Fruit fly (Drosophila melanogaster) whole organism, wandering third instar larva: Measurements from ENCODE around the gene P5CDh2.

ENCODE experiments used
- Abd-B ChIP-seq: fragments of >200 bp; optimal IDR thresholded peaks from 2 replicates; lab custom pipeline; 2017; ENCODE audit warnings: missing biosample characterization, missing genetic modification characterization
- CG32264 ChIP-seq: fragments of 200-800 bp; sonication (Bioruptor generic); optimal IDR thresholded peaks from 2 replicates; lab custom pipeline; 2016; ENCODE audit warnings: missing biosample characterization, missing genetic modification characterization
- CG9705 ChIP-seq: fragments of 200-800 bp; sonication (Bioruptor generic); optimal IDR thresholded peaks from 2 replicates; lab custom pipeline; 2018; ENCODE audit warnings: missing biosample characterization, mild to moderate bottlenecking, missing genetic modification characterization
- Dfd ChIP-seq: fragments of >200 bp; optimal IDR thresholded peaks from 2 replicates; lab custom pipeline; 2017; ENCODE audit warnings: missing biosample characterization, missing genetic modification characterization
- Dif ChIP-seq: fragments of 200-275, 200-300 bp; sonication (Bioruptor generic); optimal IDR thresholded peaks from 2 replicates; lab custom pipeline; 2018; ENCODE audit warnings: missing biosample characterization, missing genetic modification characterization; ENCODE audit not compliant: partially characterized antibody
- HLH106 ChIP-seq: fragments of 200-800 bp; optimal IDR thresholded peaks from 3 replicates; lab custom pipeline; 2019; ENCODE audit warnings: missing biosample characterization, mild to moderate bottlenecking, missing genetic modification characterization, moderate library complexity
- Hnf4 ChIP-seq: fragments of 200-800 bp; sonication (Bioruptor generic); optimal IDR thresholded peaks from 2 replicates; lab custom pipeline; 2016; ENCODE audit warnings: missing biosample characterization, mild to moderate bottlenecking, missing genetic modification characterization
- Hr78 ChIP-seq: fragments of >200 bp; optimal IDR thresholded peaks from 2 replicates; lab custom pipeline; 2017; ENCODE audit warnings: missing biosample characterization, missing genetic modification characterization
- Hr83 ChIP-seq: fragments of 200-300 bp; sonication (Bioruptor generic); optimal IDR thresholded peaks from 2 replicates; lab custom pipeline; 2016; ENCODE audit warnings: missing biosample characterization, mild to moderate bottlenecking, missing genetic modification characterization, moderate library complexity; ENCODE audit not compliant: poor library complexity, severe bottlenecking
- Jra ChIP-seq: sonication (Bioruptor generic); optimal IDR thresholded peaks from 2 replicates; lab custom pipeline; 2016; ENCODE audit warnings: missing biosample characterization, missing genetic modification characterization
- Mio ChIP-seq: sonication (Bioruptor generic); optimal IDR thresholded peaks from 2 replicates; lab custom pipeline; 2016; ENCODE audit warnings: missing biosample characterization, missing genetic modification characterization
- Myc ChIP-seq: fragments of >200 bp; optimal IDR thresholded peaks from 2 replicates; lab custom pipeline; 2017
- N ChIP-seq: fragments of >200 bp; optimal IDR thresholded peaks from 2 replicates; lab custom pipeline; 2018; ENCODE audit warnings: missing biosample characterization, missing external identifiers, missing genetic modification characterization
- OdsH ChIP-seq: fragments of 200-800 bp; sonication (Bioruptor generic); optimal IDR thresholded peaks from 2 replicates; lab custom pipeline; 2016; ENCODE audit warnings: missing biosample characterization, mild to moderate bottlenecking, missing genetic modification characterization
- Rel ChIP-seq, 2 experiments: fragments of 200-800 bp; sonication (Bioruptor generic) in 1 of 2; optimal IDR thresholded peaks; 2 replicates in 1 of 2; 3 replicates in 1 of 2; lab custom pipeline; 2016 to 2019; ENCODE audit warnings: mild to moderate bottlenecking in 2 of 2, missing biosample characterization in 2 of 2, missing genetic modification characterization in 2 of 2, moderate library complexity in 1 of 2
- Sp1 ChIP-seq: fragments of 200-800 bp; sonication (Bioruptor generic); optimal IDR thresholded peaks from 3 replicates; lab custom pipeline; 2019; ENCODE audit warnings: missing biosample characterization, mild to moderate bottlenecking, missing genetic modification characterization, moderate library complexity
- Vsx2 ChIP-seq: fragments of 200-300, 225-300 bp; sonication (Bioruptor generic); optimal IDR thresholded peaks from 2 replicates; lab custom pipeline; 2018; ENCODE audit warnings: missing biosample characterization, missing genetic modification characterization; ENCODE audit not compliant: partially characterized antibody
- br ChIP-seq: fragments of 200-800 bp; sonication (Bioruptor generic); optimal IDR thresholded peaks from 2 replicates; lab custom pipeline; 2016; ENCODE audit warnings: missing biosample characterization, missing genetic modification characterization
- brk ChIP-seq: fragments of 200-800 bp; sonication (Bioruptor generic); optimal IDR thresholded peaks from 2 replicates; lab custom pipeline; 2016; ENCODE audit warnings: missing biosample characterization, mild to moderate bottlenecking, missing genetic modification characterization
- dsf ChIP-seq: sonication (Bioruptor generic); optimal IDR thresholded peaks from 2 replicates; lab custom pipeline; 2016; ENCODE audit warnings: missing biosample characterization, missing genetic modification characterization, borderline replicate concordance
- ey ChIP-seq: fragments of 200-800 bp; sonication (Bioruptor generic); optimal IDR thresholded peaks from 2 replicates; lab custom pipeline; 2016; ENCODE audit warnings: missing biosample characterization, missing genetic modification characterization
- foxo ChIP-seq, 2 experiments: fragments of 200-800 bp; sonication (Bioruptor generic); optimal IDR thresholded peaks; 2 replicates in 1 of 2; 3 replicates in 1 of 2; lab custom pipeline; 2016 to 2017; ENCODE audit warnings: missing biosample characterization in 2 of 2, missing genetic modification characterization in 2 of 2
- fru ChIP-seq: fragments of 200-800 bp; sonication (Bioruptor generic); optimal IDR thresholded peaks from 3 replicates; lab custom pipeline; 2016; ENCODE audit warnings: missing biosample characterization, mild to moderate bottlenecking, missing genetic modification characterization
- h ChIP-seq: fragments of 200-800 bp; sonication (Bioruptor generic); optimal IDR thresholded peaks from 3 replicates; lab custom pipeline; 2016; ENCODE audit warnings: missing biosample characterization, mild to moderate bottlenecking, missing genetic modification characterization
- jim ChIP-seq: fragments of 175-275, 200-325 bp; sonication (Bioruptor generic); optimal IDR thresholded peaks from 2 replicates; lab custom pipeline; 2016; ENCODE audit warnings: missing biosample characterization, mild to moderate bottlenecking, missing genetic modification characterization
- lola ChIP-seq: fragments of >200 bp; optimal IDR thresholded peaks from 2 replicates; lab custom pipeline; 2017; ENCODE audit warnings: missing biosample characterization, missing genetic modification characterization
- pan ChIP-seq: fragments of >200 bp; optimal IDR thresholded peaks from 2 replicates; lab custom pipeline; 2017
- rgr ChIP-seq: fragments of 200-800 bp; sonication (Bioruptor generic); optimal IDR thresholded peaks from 3 replicates; lab custom pipeline; 2016; ENCODE audit warnings: missing biosample characterization, mild to moderate bottlenecking, missing genetic modification characterization
- tai ChIP-seq: sonication (Bioruptor generic); optimal IDR thresholded peaks from 2 replicates; lab custom pipeline; 2016; ENCODE audit warnings: missing biosample characterization, missing genetic modification characterization
- usp ChIP-seq: fragments of >200 bp; optimal IDR thresholded peaks from 2 replicates; lab custom pipeline; 2017; ENCODE audit warnings: missing biosample characterization, missing genetic modification characterization
- woc ChIP-seq: sonication (Bioruptor generic); optimal IDR thresholded peaks from 2 replicates; lab custom pipeline; 2016; ENCODE audit warnings: missing biosample characterization, mild to moderate bottlenecking, missing genetic modification characterization

P5CDh2 gene

dm6 chr3R:21880510-21880909, 2.8 kb downstream of the P5CDh2 start, which contains the start of gene CG31465:
CG31465 (plus strand) TSS chr3R:21880810.
- TF ChIP-seq tai (GFP tag; lab: Kevin White, UChicago) (no peak), CG32264 (no peak), Hr78 (GFP tag; lab: Kevin White, UChicago) (no peak), HLH106 (tag; lab: Kevin White, UChicago) (no peak), h (GFP tag; lab: Kevin White, UChicago) (no peak), pan (lab: Kevin White, UChicago) (no peak), Rel (GFP tag; optimal IDR thresholded peaks at IDR 0.05; lab: Kevin White, UChicago) (no peak), Rel (tag; optimal IDR thresholded peaks at IDR 0.05; lab: Kevin White, UChicago) (no peak), Hnf4 (GFP tag; lab: Kevin White, UChicago) (no peak), lola (GFP tag; lab: Kevin White, UChicago) (no peak), OdsH (no peak), br (GFP tag; lab: Kevin White, UChicago) (no peak), dsf (no peak), Hr83 (GFP tag; lab: Kevin White, UChicago) (no peak), Jra (no peak), Abd-B (GFP tag; lab: Kevin White, UChicago) (no peak), usp (GFP tag; lab: Kevin White, UChicago) (no peak), foxo (GFP tag; optimal IDR thresholded peaks at IDR 0.05; lab: Kevin White, UChicago) (no peak), Vsx2 (GFP tag; lab: Kevin White, UChicago) (no peak)

- TF ChIP-seq Hnf4 (GFP tag; lab: Kevin White, UChicago) (no peak), Mio (GFP tag; lab: Kevin White, UChicago) (no peak), h (GFP tag; lab: Kevin White, UChicago) (no peak), Sp1 (GFP tag; lab: Kevin White, UChicago) (no peak), Dif (GFP tag; lab: Kevin White, UChicago) (no peak), CG32264 (no peak), usp (GFP tag; lab: Kevin White, UChicago) (no peak), Rel (GFP tag; optimal IDR thresholded peaks at IDR 0.05; lab: Kevin White, UChicago) (no peak), Rel (tag; optimal IDR thresholded peaks at IDR 0.05; lab: Kevin White, UChicago) (no peak), HLH106 (tag; lab: Kevin White, UChicago) (no peak), dsf (no peak), N (GFP tag; lab: Kevin White, UChicago) (no peak), CG9705 (no peak)
- TF ChIP-seq, all 38 proteins: peak for 0
Measured at dm6 chr3R:21884354-21884753, 6.6 kb downstream of the P5CDh2 start, which contains the start of gene fit. fit (minus strand) TSS chr3R:21884454.

dm6 chr3R:21885450-21885849, 7.7 kb downstream of the P5CDh2 start, which contains the start of gene CG17819:
CG17819 (minus strand) TSS chr3R:21885550.
- TF ChIP-seq woc (no peak), Jra (no peak), usp (GFP tag; lab: Kevin White, UChicago) (no peak), rgr (no peak), jim (no peak), Dfd (GFP tag; lab: Kevin White, UChicago) (no peak)
- TF ChIP-seq, all 38 proteins: peak for 0

dm6 chr3R:21886861-21887587, 9.3 kb downstream of the P5CDh2 start, which contains the start of the genes CG6678 and dnd:
CG6678 (plus strand) TSS chr3R:21887029.
dnd (minus strand) TSS chr3R:21887355.
- TF ChIP-seq Vsx2 (GFP tag; lab: Kevin White, UChicago) = peak; percentile 80
- peak; percentile 24 for TF ChIP-seq Hnf4 (GFP tag; lab: Kevin White, UChicago)
- TF ChIP-seq CG9705 = no peak
- no peak for TF ChIP-seq brk (GFP tag; lab: Kevin White, UChicago)
- TF ChIP-seq, all 38 proteins: peak for 2

- peak; percentile 37 for TF ChIP-seq HLH106 (tag; lab: Kevin White, UChicago)
- TF ChIP-seq ey (GFP tag; lab: Kevin White, UChicago) = peak; percentile 33
- peak; percentile 56 for TF ChIP-seq fru
- no peak for TF ChIP-seq Dif (GFP tag; lab: Kevin White, UChicago)
- peak; percentile 40 for TF ChIP-seq woc
- TF ChIP-seq CG32264 = no peak
- TF ChIP-seq Sp1 (GFP tag; lab: Kevin White, UChicago) = no peak
- peak in 1 of 2 experiments; percentile 53 for TF ChIP-seq foxo (GFP tag; optimal IDR thresholded peaks at IDR 0.05; lab: Kevin White, UChicago)
- TF ChIP-seq usp (GFP tag; lab: Kevin White, UChicago) = no peak
- no peak for TF ChIP-seq Mio (GFP tag; lab: Kevin White, UChicago)
- no peak for TF ChIP-seq Myc
- TF ChIP-seq rgr = peak; percentile 16
- peak; percentile 19 for TF ChIP-seq Hnf4 (GFP tag; lab: Kevin White, UChicago)
- no peak for TF ChIP-seq lola (GFP tag; lab: Kevin White, UChicago)
- TF ChIP-seq Vsx2 (GFP tag; lab: Kevin White, UChicago) = no peak
Measured at dm6 chr3R:21887588-21888007, 9.9 kb downstream of the P5CDh2 start.
